Worm (Caenorhabditis elegans) whole organism, L4 larva: ENCODE data around the gene flp-25.

Experiments
- F26F4.8 ChIP-seq: fragments of 200-800 bp; sonication (Bioruptor generic); conservative IDR thresholded peaks from 2 replicates; pipeline ENCODE4 v1.3.6; 2022; ENCODE audit warnings: missing genetic modification characterization, missing compliant biosample characterization
- F49E8.2 ChIP-seq: sonication (generic microtip); optimal IDR thresholded peaks from 2 replicates; lab custom pipeline; 2016; ENCODE audit warnings: missing compliant biosample characterization, mild to moderate bottlenecking, missing genetic modification characterization, borderline replicate concordance
- T20F7.1 ChIP-seq: fragments of 200-800 bp; sonication (Bioruptor generic); optimal IDR thresholded peaks from 2 replicates; lab custom pipeline; 2018; ENCODE audit warnings: mild to moderate bottlenecking, missing genetic modification characterization, missing compliant biosample characterization
- aha-1 ChIP-seq: fragments of 150-350 bp; peaks from one replicate; lab custom pipeline; 2014; ENCODE audit warnings: missing biosample characterization, missing genetic modification characterization
- aly-2 ChIP-seq: sonication (generic microtip); optimal IDR thresholded peaks from 2 replicates; lab custom pipeline; 2018; ENCODE audit warnings: missing biosample characterization, missing genetic modification characterization
- ceh-82 ChIP-seq: sonication (generic microtip); optimal IDR thresholded peaks from 2 replicates; lab custom pipeline; 2017; ENCODE audit warnings: missing biosample characterization, missing genetic modification characterization
- ces-1 ChIP-seq: fragments of 150-350 bp; sonication (generic microtip); optimal IDR thresholded peaks from 4 replicates; lab custom pipeline; 2014; ENCODE audit warnings: missing biosample characterization, missing genetic modification reagents, missing genetic modification characterization
- daf-16 ChIP-seq, 3 experiments: sonication (generic microtip); optimal IDR thresholded peaks; 2 replicates each; lab custom pipeline; 2016 to 2017; ENCODE audit warnings: missing genetic modification characterization in 3 of 3, missing genetic modification reagents in 3 of 3, mild to moderate bottlenecking in 2 of 3, missing compliant biosample characterization in 2 of 3, missing biosample characterization in 1 of 3, moderate library complexity in 1 of 3
- daf-19 ChIP-seq: fragments of 200-800 bp; sonication (Bioruptor generic); conservative IDR thresholded peaks from 2 replicates; pipeline ENCODE4 v1.3.6; 2022; ENCODE audit warnings: missing genetic modification characterization, missing compliant biosample characterization
- daf-8 ChIP-seq: fragments of 200-800 bp; sonication (Bioruptor generic); IDR thresholded peaks from 2 replicates; pipeline ENCODE4 v1.3.6; 2022; ENCODE audit warnings: missing genetic modification characterization, missing compliant biosample characterization
- dmd-8 ChIP-seq: fragments of 200-800 bp; sonication (Bioruptor generic); IDR thresholded peaks from 2 replicates; pipeline ENCODE4 v1.3.6; 2022; ENCODE audit warnings: missing genetic modification characterization, missing compliant biosample characterization
- dmd-9 ChIP-seq: fragments of 200-800 bp; sonication (Bioruptor generic); IDR thresholded peaks from 2 replicates; pipeline ENCODE4 v1.3.6; 2022; ENCODE audit warnings: missing genetic modification reagents, missing genetic modification characterization, missing compliant biosample characterization
- dpl-1 ChIP-seq: fragments of 150-350 bp; optimal IDR thresholded peaks from 2 replicates; lab custom pipeline; 2014; ENCODE audit warnings: missing biosample characterization, missing genetic modification reagents, missing genetic modification characterization
- dve-1 ChIP-seq: sonication (generic microtip); optimal IDR thresholded peaks from 2 replicates; lab custom pipeline; 2017; ENCODE audit warnings: antibody characterized with exemption, mild to moderate bottlenecking, missing genetic modification characterization, missing compliant biosample characterization; ENCODE audit not compliant: insufficient read depth
- hlh-11 ChIP-seq: fragments of 200-800 bp; sonication (Bioruptor generic); optimal IDR thresholded peaks from 2 replicates; lab custom pipeline; 2018; ENCODE audit warnings: mild to moderate bottlenecking, missing genetic modification characterization, missing compliant biosample characterization
- lin-13 ChIP-seq: fragments of 150-350 bp; optimal IDR thresholded peaks from 2 replicates; lab custom pipeline; 2014; ENCODE audit warnings: missing biosample characterization, missing genetic modification reagents, missing genetic modification characterization
- lin-29 ChIP-seq: fragments of 200-800 bp; sonication (Bioruptor generic); IDR thresholded peaks from 2 replicates; pipeline ENCODE4 v1.3.6; 2022; ENCODE audit warnings: missing genetic modification reagents, missing genetic modification characterization, missing compliant biosample characterization
- lin-38 ChIP-seq: fragments of 200-800 bp; sonication (Bioruptor generic); IDR thresholded peaks from 2 replicates; pipeline ENCODE4 v1.3.6; 2022; ENCODE audit warnings: missing genetic modification reagents, missing genetic modification characterization, missing compliant biosample characterization
- lir-3 ChIP-seq: sonication (generic microtip); optimal IDR thresholded peaks from 2 replicates; lab custom pipeline; 2016; ENCODE audit warnings: mild to moderate bottlenecking, missing genetic modification characterization, missing compliant biosample characterization
- lsy-2 ChIP-seq, 2 experiments: fragments of 150-350 bp in 1 of 2; sonication (generic microtip) in 1 of 2; optimal IDR thresholded peaks; 2 replicates each; lab custom pipeline; 2014 to 2017; ENCODE audit warnings: missing biosample characterization in 2 of 2, missing genetic modification characterization in 2 of 2
- mdt-29 ChIP-seq: fragments of 200-800 bp; sonication (Bioruptor generic); IDR thresholded peaks from 2 replicates; pipeline ENCODE4 v1.3.6; 2022; ENCODE audit warnings: missing genetic modification reagents, missing genetic modification characterization, missing compliant biosample characterization
- mes-2 ChIP-seq: sonication (generic microtip); optimal IDR thresholded peaks from 2 replicates; lab custom pipeline; 2016; ENCODE audit warnings: missing genotype, mild to moderate bottlenecking, missing genetic modification characterization, missing compliant biosample characterization; ENCODE audit not compliant: poor library complexity, severe bottlenecking
- nhr-237 ChIP-seq: sonication (generic microtip); optimal IDR thresholded peaks from 2 replicates; lab custom pipeline; 2017; ENCODE audit warnings: missing biosample characterization, missing genetic modification characterization
- nhr-25 ChIP-seq: sonication (generic microtip); optimal IDR thresholded peaks from 2 replicates; lab custom pipeline; 2017; ENCODE audit warnings: missing genetic modification characterization, mild to moderate bottlenecking, missing compliant biosample characterization, antibody characterized with exemption, moderate library complexity, borderline replicate concordance; ENCODE audit not compliant: insufficient read depth
- nhr-28 ChIP-seq: fragments of 150-350 bp; optimal IDR thresholded peaks from 2 replicates; lab custom pipeline; 2014; ENCODE audit warnings: missing biosample characterization, missing genetic modification characterization
- nhr-41 ChIP-seq: fragments of 200-800 bp; sonication (Bioruptor generic); IDR thresholded peaks from 2 replicates; pipeline ENCODE4 v1.3.6; 2022; ENCODE audit warnings: missing genetic modification reagents, missing genetic modification characterization, missing compliant biosample characterization
- nhr-76 ChIP-seq: fragments of 150-350 bp; optimal IDR thresholded peaks from 2 replicates; lab custom pipeline; 2014; ENCODE audit warnings: missing biosample characterization, missing genetic modification characterization
- pha-4 ChIP-seq, 2 experiments: fragments of 150-350 bp in 1 of 2; fragments of 200-800 bp in 1 of 2; sonication (Bioruptor generic) in 1 of 2; IDR thresholded peaks in 1 of 2; optimal IDR thresholded peaks in 1 of 2; 2 replicates each; pipeline versions ENCODE4 v1.3.6 to Lab custom; 2014 to 2022; ENCODE audit warnings: missing genetic modification characterization in 2 of 2, missing genetic modification reagents in 2 of 2, missing biosample characterization in 1 of 2, missing compliant biosample characterization in 1 of 2
- rbr-2 ChIP-seq: sonication (generic microtip); optimal IDR thresholded peaks from 2 replicates; lab custom pipeline; 2016; ENCODE audit warnings: missing genotype, missing genetic modification characterization, missing compliant biosample characterization
- set-16 ChIP-seq: fragments of 200-800 bp; sonication (Bioruptor generic); IDR thresholded peaks from 2 replicates; pipeline ENCODE4 v1.3.6; 2022; ENCODE audit warnings: missing genetic modification reagents, missing genetic modification characterization, missing compliant biosample characterization
- tag-97 ChIP-seq: fragments of 200-800 bp; sonication (Bioruptor generic); IDR thresholded peaks from 2 replicates; pipeline ENCODE4 v1.3.6; 2022; ENCODE audit warnings: missing genetic modification characterization, missing compliant biosample characterization
- tra-1 ChIP-seq: fragments of 200-800 bp; sonication (Bioruptor generic); IDR thresholded peaks from 2 replicates; pipeline ENCODE4 v1.3.6; 2022; ENCODE audit warnings: missing genetic modification reagents, missing genetic modification characterization, missing compliant biosample characterization
- zfp-2 ChIP-seq: sonication (generic microtip); optimal IDR thresholded peaks from 2 replicates; lab custom pipeline; 2016; ENCODE audit warnings: mild to moderate bottlenecking, missing genetic modification characterization, missing compliant biosample characterization
- zip-2 ChIP-seq: fragments of 150-350 bp; optimal IDR thresholded peaks from 2 replicates; lab custom pipeline; 2014; ENCODE audit warnings: missing biosample characterization, missing genetic modification characterization

Gene flp-25

DNA sequence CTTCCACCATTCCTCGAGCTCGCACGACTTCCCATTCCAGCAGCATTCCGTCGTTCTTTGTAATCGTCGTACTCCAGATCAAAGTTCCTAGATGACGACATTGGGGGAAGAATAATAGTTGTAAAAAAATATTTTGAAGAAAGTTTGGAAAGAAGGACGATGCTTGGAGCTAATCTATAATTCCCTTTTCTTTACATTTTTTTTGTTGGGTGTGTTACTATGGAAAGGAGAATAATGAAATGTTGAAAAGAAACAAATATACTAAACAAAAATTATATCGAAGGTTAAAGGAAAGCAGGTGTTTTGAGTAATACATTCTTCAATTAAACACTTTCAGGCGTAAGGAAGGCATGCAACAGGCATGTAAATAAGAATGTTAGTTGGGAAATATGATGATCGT lies 32.1 kb upstream of the flp-25 start, which contains the start of gene C40H1.3:
TSS of gene C40H1.3 (minus strand) at position 101 of the 400 bp plus-strand sequence.
- no peak for TF ChIP-seq hlh-11
- no peak for TF ChIP-seq tag-97
- no peak for TF ChIP-seq dmd-9 (GFP tag; lab: Robert Waterston, UW)
- TF ChIP-seq ceh-82: no peak
- no peak for TF ChIP-seq mdt-29 (GFP tag; lab: Robert Waterston, UW)
- no peak for TF ChIP-seq nhr-28 (tag; lab: Kevin White, UChicago)
- TF ChIP-seq daf-8 (GFP tag; lab: Robert Waterston, UW): no peak
- no peak for TF ChIP-seq lin-13
- no peak for TF ChIP-seq zip-2
- no peak for TF ChIP-seq nhr-76 (tag; lab: Kevin White, UChicago)
- no peak for TF ChIP-seq nhr-41 (GFP tag; lab: Robert Waterston, UW)
- no peak for TF ChIP-seq T20F7.1 (GFP tag; lab: Kevin White, UChicago)
- no peak for TF ChIP-seq nhr-25

DNA sequence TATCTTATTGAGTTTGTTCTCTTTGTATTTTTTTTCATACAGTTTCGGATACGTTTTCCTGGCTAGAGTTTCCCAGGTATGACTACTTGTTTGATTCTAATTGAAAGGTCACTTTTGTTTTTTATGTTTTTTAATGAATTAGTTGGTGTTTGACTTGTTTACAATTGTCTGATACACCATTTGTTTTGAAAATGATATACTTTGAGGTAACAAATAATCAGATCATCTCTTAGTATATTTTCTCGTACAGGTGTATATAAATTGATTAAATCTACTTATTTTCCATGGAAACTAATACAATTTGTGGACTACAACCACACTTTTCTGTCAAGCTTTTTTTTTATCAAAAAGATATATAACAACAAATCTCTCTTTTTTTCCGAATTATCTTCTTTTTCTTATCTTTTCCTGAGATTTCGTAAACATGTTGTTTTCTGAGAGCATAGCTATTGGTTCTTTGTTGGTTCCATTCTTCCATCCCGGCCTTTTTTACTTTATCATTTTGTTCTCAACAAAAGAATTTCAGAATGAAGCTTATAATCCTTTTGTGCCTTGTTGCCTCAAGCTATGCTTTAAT lies 31.4 kb upstream of the flp-25 start, which contains the start of gene ttr-5:
TSS of gene ttr-5 (plus strand) at position 527 of the 577 bp plus-strand sequence.
- TF ChIP-seq lir-3 (no peak), F26F4.8 (no peak), aha-1 (peak; percentile 91), daf-16 (GFP tag; optimal IDR thresholded peaks at IDR 0.05; lab: Kevin White, UChicago) (peak in 1 of 2 experiments; percentile 62), daf-16 (tag; optimal IDR thresholded peaks at IDR 0.05; lab: Kevin White, UChicago) (no peak)

DNA sequence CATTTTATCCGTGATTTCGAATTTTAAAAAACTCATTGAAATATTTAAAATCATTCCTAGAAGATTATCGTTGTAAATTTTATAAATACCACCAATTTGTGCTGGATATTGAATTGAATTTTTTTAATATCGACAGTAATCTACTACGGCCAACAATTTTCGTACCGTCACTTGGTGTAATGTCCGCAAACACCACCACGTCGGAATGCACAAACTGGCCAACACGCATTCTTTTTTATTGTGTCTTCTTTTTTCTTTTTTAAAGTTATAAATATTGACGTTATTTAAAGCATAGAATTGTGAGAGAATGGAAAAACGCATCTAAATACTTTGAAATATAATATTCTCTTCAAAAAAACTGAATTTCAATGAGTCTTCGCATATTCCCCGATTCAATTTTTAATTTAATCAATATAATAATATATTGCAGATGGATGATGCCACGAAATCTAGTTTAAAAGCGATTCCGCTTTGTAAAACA lies 30.2 kb upstream of the flp-25 start, which contains the start of gene ufc-1:
TSS of gene ufc-1 (plus strand) at position 431 of the 481 bp plus-strand sequence.
- no peak for TF ChIP-seq set-16 (GFP tag; lab: Robert Waterston, UW)
- TF ChIP-seq mes-2 (tag; lab: Kevin White, UChicago): peak; percentile 61
- no peak for TF ChIP-seq nhr-237 (tag; lab: Kevin White, UChicago)
- no peak for TF ChIP-seq lin-38 (GFP tag; lab: Robert Waterston, UW)
- TF ChIP-seq tra-1: no peak
- no peak for TF ChIP-seq mdt-29 (GFP tag; lab: Robert Waterston, UW)
- peak; percentile 14 for TF ChIP-seq dve-1 (tag; lab: Kevin White, UChicago)
- TF ChIP-seq aly-2 (tag; lab: Kevin White, UChicago): no peak
- peak in 1 of 2 experiments; percentile 68 for TF ChIP-seq lsy-2 (tag; optimal IDR thresholded peaks at IDR 0.05; lab: Kevin White, UChicago)
- TF ChIP-seq rbr-2: no peak
- peak; percentile 4 for TF ChIP-seq dpl-1
- TF ChIP-seq pha-4 (GFP tag; IDR thresholded peaks at IDR 0.05; lab: Robert Waterston, UW): no peak
- TF ChIP-seq pha-4 (tag; optimal IDR thresholded peaks at IDR 0.05; lab: Kevin White, UChicago): no peak
- peak; percentile 43 for TF ChIP-seq aha-1
- no peak for TF ChIP-seq F49E8.2 (tag; lab: Kevin White, UChicago)
- no peak for TF ChIP-seq nhr-25
- TF ChIP-seq, all 104 proteins: peak for 5

DNA sequence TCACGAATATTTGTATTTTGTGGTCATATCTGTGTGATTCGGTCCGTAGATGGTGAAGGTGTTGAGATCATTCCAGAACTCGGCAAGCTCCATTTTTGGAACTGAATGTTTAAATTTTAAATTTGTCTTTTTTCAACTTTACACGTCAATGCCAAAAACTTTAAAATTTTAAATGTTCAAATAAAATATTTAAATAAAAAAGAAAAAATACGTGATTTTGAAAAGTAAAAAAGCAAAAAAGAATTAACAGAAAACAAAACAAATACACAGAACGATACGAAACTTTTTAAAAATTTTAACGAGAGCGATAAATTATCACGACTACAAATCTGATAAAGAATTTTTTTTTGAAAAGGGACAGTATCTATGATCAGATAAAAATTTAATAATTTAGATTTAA lies 27.2 kb upstream of the flp-25 start, which contains the start of gene elo-4:
TSS of gene elo-4 (minus strand) at position 101 of the 400 bp plus-strand sequence.
- TF ChIP-seq ces-1 (GFP tag; lab: Kevin White, UChicago): no peak
- TF ChIP-seq zfp-2 (tag; lab: Kevin White, UChicago): no peak
- TF ChIP-seq aha-1: no peak
- TF ChIP-seq lin-29 (GFP tag; lab: Robert Waterston, UW): no peak
- no peak for TF ChIP-seq daf-19
- TF ChIP-seq dmd-8: no peak
